Worm (Caenorhabditis elegans) whole organism, mixed stage, embryonic: ENCODE data around the gene F27C8.3.
"Not testable (repeated sequence)": the region's sequence is repeated elsewhere in the genome, so short reads cannot be mapped to it uniquely, and the experiment has no call there.

ENCODE experiments used
- M03D4.4 ChIP-seq: sonication (generic microtip); optimal IDR thresholded peaks from 2 replicates; lab custom pipeline; 2017; ENCODE audit warnings: mild to moderate bottlenecking, missing genetic modification characterization, missing compliant biosample characterization
- blmp-1 ChIP-seq: fragments of 150-350 bp; optimal IDR thresholded peaks from 2 replicates; lab custom pipeline; 2014; ENCODE audit warnings: missing biosample characterization, missing genetic modification characterization
- ceh-39 ChIP-seq: fragments of 150-350 bp; optimal IDR thresholded peaks from 2 replicates; lab custom pipeline; 2014; ENCODE audit warnings: missing biosample characterization, missing genetic modification characterization
- ceh-43 ChIP-seq: fragments of 200-800 bp; sonication (Bioruptor generic); optimal IDR thresholded peaks from 2 replicates; lab custom pipeline; 2018; ENCODE audit warnings: mild to moderate bottlenecking, missing genetic modification characterization, moderate library complexity, missing compliant biosample characterization
- ces-1 ChIP-seq: fragments of 150-350 bp; optimal IDR thresholded peaks from 2 replicates; lab custom pipeline; 2014; ENCODE audit warnings: missing biosample characterization, missing genetic modification reagents, missing genetic modification characterization
- cnd-1 ChIP-seq: fragments of 200-800 bp; sonication (Bioruptor generic); optimal IDR thresholded peaks from 2 replicates; lab custom pipeline; 2018; ENCODE audit warnings: mild to moderate bottlenecking, missing genetic modification characterization, missing compliant biosample characterization
- drap-1 ChIP-seq: fragments of 200-800 bp; sonication (Bioruptor generic); optimal IDR thresholded peaks from 3 replicates; lab custom pipeline; 2018; ENCODE audit warnings: mild to moderate bottlenecking, missing genetic modification characterization, missing compliant biosample characterization
- elt-1 ChIP-seq: sonication (generic microtip); optimal IDR thresholded peaks from 2 replicates; lab custom pipeline; 2017; ENCODE audit warnings: missing genetic modification characterization, mild to moderate bottlenecking, missing compliant biosample characterization, antibody characterized with exemption, moderate library complexity, borderline replicate concordance; ENCODE audit not compliant: insufficient read depth
- elt-3 ChIP-seq: fragments of 150-350 bp; optimal IDR thresholded peaks from 2 replicates; lab custom pipeline; 2014; ENCODE audit warnings: missing biosample characterization, missing genetic modification characterization
- flh-1 ChIP-seq: fragments of 200-800 bp; sonication (Bioruptor generic); optimal IDR thresholded peaks from 2 replicates; lab custom pipeline; 2018; ENCODE audit warnings: mild to moderate bottlenecking, missing genetic modification characterization, moderate library complexity, missing compliant biosample characterization
- ham-2 ChIP-seq: fragments of 200-800 bp; sonication (Bioruptor generic); optimal IDR thresholded peaks from 2 replicates; lab custom pipeline; 2018; ENCODE audit warnings: mild to moderate bottlenecking, missing genetic modification characterization, missing compliant biosample characterization
- lin-32 ChIP-seq: fragments of 200-800 bp; sonication (Bioruptor generic); optimal IDR thresholded peaks from 2 replicates; lab custom pipeline; 2018; ENCODE audit warnings: mild to moderate bottlenecking, missing genetic modification characterization, missing compliant biosample characterization
- mab-5 ChIP-seq: fragments of 150-350 bp; optimal IDR thresholded peaks from 2 replicates; lab custom pipeline; 2014; ENCODE audit warnings: missing biosample characterization, missing genetic modification characterization
- nhr-12 ChIP-seq: fragments of 150-350 bp; optimal IDR thresholded peaks from 2 replicates; lab custom pipeline; 2014; ENCODE audit warnings: missing biosample characterization, missing genetic modification characterization
- nhr-237 ChIP-seq: fragments of 150-350 bp; optimal IDR thresholded peaks from 2 replicates; lab custom pipeline; 2014; ENCODE audit warnings: missing biosample characterization, missing genetic modification characterization
- nhr-28 ChIP-seq: fragments of 150-350 bp; optimal IDR thresholded peaks from 2 replicates; lab custom pipeline; 2014; ENCODE audit warnings: missing biosample characterization, missing genetic modification characterization
- pha-4 ChIP-seq: fragments of 150-350 bp; optimal IDR thresholded peaks from 2 replicates; lab custom pipeline; 2018; ENCODE audit warnings: missing biosample characterization, missing genetic modification reagents, missing genetic modification characterization
- sem-2 ChIP-seq: fragments of 200-800 bp; sonication (Bioruptor generic); optimal IDR thresholded peaks from 2 replicates; lab custom pipeline; 2018; ENCODE audit warnings: mild to moderate bottlenecking, missing genetic modification characterization, missing compliant biosample characterization
- snpc-4 ChIP-seq: fragments of 150-350 bp; optimal IDR thresholded peaks from 2 replicates; lab custom pipeline; 2014; ENCODE audit warnings: missing biosample characterization, missing genetic modification characterization
- sptf-1 ChIP-seq: sonication (generic microtip); optimal IDR thresholded peaks from 2 replicates; lab custom pipeline; 2017; ENCODE audit warnings: mild to moderate bottlenecking, missing genetic modification characterization, moderate library complexity, missing compliant biosample characterization
- tbx-8 ChIP-seq: fragments of 200-800 bp; sonication (Bioruptor generic); optimal IDR thresholded peaks from 2 replicates; lab custom pipeline; 2018; ENCODE audit warnings: mild to moderate bottlenecking, missing genetic modification characterization, moderate library complexity, missing compliant biosample characterization
- unc-39 ChIP-seq: fragments of 150-350 bp; optimal IDR thresholded peaks from 2 replicates; lab custom pipeline; 2014; ENCODE audit warnings: missing biosample characterization, missing genetic modification characterization
- unc-62 ChIP-seq: fragments of 150-350 bp; optimal IDR thresholded peaks from 2 replicates; lab custom pipeline; 2014; ENCODE audit warnings: missing biosample characterization, missing genetic modification reagents, missing genetic modification characterization
- zip-8 ChIP-seq: fragments of 150-350 bp; optimal IDR thresholded peaks from 2 replicates; lab custom pipeline; 2014; ENCODE audit warnings: missing biosample characterization, missing genetic modification characterization
- ztf-11 ChIP-seq: fragments of 150-350 bp; optimal IDR thresholded peaks from 2 replicates; lab custom pipeline; 2014; ENCODE audit warnings: missing biosample characterization, missing genetic modification characterization

The F27C8.3 gene

DNA sequence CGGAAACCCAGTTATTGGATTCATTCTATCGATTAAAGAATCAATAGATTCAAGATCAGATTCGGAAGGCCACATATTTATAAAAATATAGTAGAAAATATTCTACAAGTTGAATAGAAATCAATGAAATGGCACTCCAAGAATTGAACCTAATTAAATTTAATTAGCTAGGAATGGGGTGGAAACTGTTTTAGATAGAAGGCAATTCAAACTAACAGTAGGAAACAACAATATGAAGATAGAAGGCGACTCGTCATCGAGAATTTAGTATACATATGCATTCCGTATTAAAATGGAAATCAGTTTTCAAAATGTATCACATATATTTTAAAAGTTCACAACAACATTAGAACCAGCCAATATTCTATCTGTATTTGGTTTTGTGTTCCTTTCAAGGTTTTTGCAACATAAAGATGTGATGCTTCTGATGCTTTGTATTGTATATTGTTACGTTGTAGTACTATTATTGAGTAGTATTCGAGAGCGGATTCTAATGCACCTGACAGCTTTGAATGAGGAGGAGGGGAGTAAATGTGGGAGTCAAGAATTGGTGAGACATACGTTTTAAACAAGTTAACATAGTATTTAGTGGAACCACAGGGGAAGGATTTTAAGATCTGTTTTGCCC lies at the start of gene F27C8.3, which contains the start of gene F27C8.2:
Gene F27C8.3 (minus strand): TSS at position 101 of the 628 bp plus-strand sequence.
Gene F27C8.2 (plus strand): TSS at position 578 of the 628 bp plus-strand sequence.
- not testable (repeated sequence) for TF ChIP-seq mab-5; nhr-28 (tag; lab: Kevin White, UChicago); elt-1 (tag; lab: Kevin White, UChicago)

DNA sequence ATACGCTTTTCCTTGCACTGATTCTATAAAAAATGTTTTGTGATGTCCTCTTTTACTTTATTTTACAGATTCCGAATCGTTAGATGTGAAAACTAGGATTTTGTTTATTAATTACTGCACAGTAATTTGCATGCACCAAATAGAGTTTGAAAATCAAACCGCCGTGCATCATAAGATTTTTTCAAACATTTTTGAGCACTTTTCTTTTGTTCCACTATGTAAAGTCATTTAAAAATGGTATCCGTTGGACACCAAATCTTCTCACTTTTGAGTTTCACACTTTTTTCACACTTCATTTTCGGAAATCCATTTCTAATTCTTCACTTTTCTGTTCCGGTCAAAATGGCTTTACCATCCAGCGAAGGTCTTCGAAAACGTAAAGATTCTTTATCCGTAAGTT lies 47.5 kb upstream of the F27C8.3 start, which contains the start of gene degl-2:
Gene degl-2 (plus strand): TSS at position 301 of the 400 bp plus-strand sequence.
- TF ChIP-seq nhr-12 (tag; lab: Kevin White, UChicago) = no peak
- no peak for TF ChIP-seq elt-3 (tag; lab: Kevin White, UChicago)
- TF ChIP-seq unc-39 = no peak
- TF ChIP-seq unc-62 = no peak
- no peak for TF ChIP-seq blmp-1 (tag; lab: Kevin White, UChicago)
- TF ChIP-seq lin-32 (GFP tag; lab: Kevin White, UChicago) = no peak

DNA sequence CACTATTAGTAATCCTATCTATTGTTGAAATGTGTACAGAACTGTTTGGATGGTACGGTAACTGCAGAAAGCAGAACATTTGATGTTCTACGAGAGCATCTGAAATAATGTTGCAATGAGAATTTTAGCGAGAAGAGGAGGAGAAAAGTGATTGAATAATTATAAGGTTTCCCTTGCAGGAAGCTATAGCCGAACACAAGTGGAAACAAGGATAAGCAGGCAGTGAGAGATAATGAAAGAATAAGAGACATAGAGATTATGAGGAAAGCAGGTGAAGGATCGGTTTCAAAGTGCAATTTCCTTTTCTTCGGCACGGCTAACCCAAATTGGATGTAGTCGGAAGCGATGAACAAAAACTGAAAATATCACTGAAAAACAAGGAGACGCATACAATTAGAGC lies 46.2 kb upstream of the F27C8.3 start, which contains the start of gene del-2:
Gene del-2 (minus strand): TSS at position 101 of the 400 bp plus-strand sequence.
- TF ChIP-seq sem-2 (GFP tag; lab: Kevin White, UChicago) (no peak), ces-1 (peak; percentile 26), tbx-8 (GFP tag; lab: Kevin White, UChicago) (no peak), elt-1 (tag; lab: Kevin White, UChicago) (no peak), unc-39 (no peak), zip-8 (tag; lab: Kevin White, UChicago) (no peak), ham-2 (GFP tag; lab: Kevin White, UChicago) (peak; percentile 26)
- TF ChIP-seq, all 35 proteins: peak for 2

DNA sequence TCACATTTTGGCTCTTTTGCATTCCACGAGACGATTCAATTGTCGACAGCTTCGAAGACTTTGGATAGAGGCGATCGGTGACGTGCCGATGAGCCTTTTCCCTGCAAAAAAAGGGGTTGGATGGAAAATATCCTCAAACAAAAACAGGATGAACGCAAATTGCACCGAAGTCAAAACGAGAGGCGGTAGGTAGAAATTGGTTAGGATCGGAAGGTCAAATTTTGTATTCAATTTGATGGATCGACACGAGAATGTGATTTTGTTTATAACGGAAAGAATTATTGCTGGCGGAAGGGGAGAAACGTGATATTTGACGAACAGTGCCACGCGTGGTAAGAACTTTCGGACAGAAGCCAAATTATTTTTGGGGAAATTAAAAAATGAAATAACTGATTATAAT lies 39.2 kb upstream of the F27C8.3 start, which contains the start of gene mca-1:
Gene mca-1 (minus strand): TSS at position 101 of the 400 bp plus-strand sequence.
- no peak for TF ChIP-seq ztf-11 (tag; lab: Kevin White, UChicago)
- no peak for TF ChIP-seq cnd-1 (tag; lab: Kevin White, UChicago)
- no peak for TF ChIP-seq unc-39
- TF ChIP-seq unc-62 = no peak
- no peak for TF ChIP-seq drap-1
- TF ChIP-seq nhr-237 (tag; lab: Kevin White, UChicago) = no peak
- no peak for TF ChIP-seq snpc-4
- TF ChIP-seq ham-2 (GFP tag; lab: Kevin White, UChicago) = no peak
- TF ChIP-seq sem-2 (GFP tag; lab: Kevin White, UChicago) = no peak
- no peak for TF ChIP-seq elt-1 (tag; lab: Kevin White, UChicago)
- TF ChIP-seq tbx-8 (GFP tag; lab: Kevin White, UChicago) = no peak
- TF ChIP-seq flh-1 (GFP tag; lab: Kevin White, UChicago) = no peak
- no peak for TF ChIP-seq lin-32 (GFP tag; lab: Kevin White, UChicago)
- TF ChIP-seq, all 35 proteins: peak for 0

DNA sequence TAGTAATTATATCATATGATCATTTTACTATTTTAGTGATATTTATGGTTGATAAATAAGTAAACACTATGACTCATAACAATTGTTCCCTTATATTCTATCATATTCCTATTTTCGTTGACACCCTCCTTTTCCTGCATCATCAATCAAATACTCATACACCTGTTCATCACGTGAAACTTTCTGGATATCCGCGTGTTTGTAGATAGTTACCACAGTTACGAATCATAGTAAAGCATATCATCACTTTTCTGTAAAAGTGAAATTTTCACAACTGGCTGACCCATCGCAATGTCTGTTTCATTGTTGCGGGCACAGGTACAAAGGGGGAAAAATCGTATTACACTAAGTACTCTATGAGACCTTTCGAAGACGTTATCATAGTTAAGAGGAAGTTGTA lies 38.2 kb upstream of the F27C8.3 start:
- TF ChIP-seq sptf-1 (tag; lab: Kevin White, UChicago) (no peak), drap-1 (no peak), elt-1 (tag; lab: Kevin White, UChicago) (no peak), ztf-11 (tag; lab: Kevin White, UChicago) (no peak), unc-62 (no peak), ceh-43 (GFP tag; lab: Kevin White, UChicago) (no peak), ceh-39 (tag; lab: Kevin White, UChicago) (no peak), unc-39 (no peak), pha-4 (no peak), nhr-12 (tag; lab: Kevin White, UChicago) (no peak), nhr-237 (tag; lab: Kevin White, UChicago) (no peak), M03D4.4 (tag; lab: Kevin White, UChicago) (no peak), tbx-8 (GFP tag; lab: Kevin White, UChicago) (no peak), sem-2 (GFP tag; lab: Kevin White, UChicago) (no peak)

DNA sequence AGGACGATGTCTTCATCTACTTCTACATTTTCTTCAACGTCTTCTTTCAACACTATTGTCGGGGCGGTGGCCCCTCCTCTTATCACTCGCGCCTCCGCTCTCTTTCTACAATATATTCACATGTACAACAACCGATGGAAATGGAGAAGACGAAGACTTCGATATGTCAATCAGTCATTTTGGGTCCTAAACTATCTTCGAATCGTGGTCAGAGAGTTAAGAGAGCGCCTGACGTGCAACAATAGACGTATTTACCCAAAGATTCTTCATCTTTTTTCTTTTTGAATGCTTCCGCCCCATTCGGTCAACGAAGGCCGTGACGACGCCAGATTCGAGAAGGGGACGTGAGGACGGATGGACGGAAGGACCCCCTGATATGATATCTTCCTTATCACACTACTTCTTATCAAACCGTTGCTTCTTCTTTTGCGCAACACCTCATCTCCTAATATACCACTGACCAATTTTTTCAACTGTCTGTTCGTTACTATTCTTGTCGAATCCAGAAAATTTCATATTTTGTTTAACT lies 37.4 kb upstream of the F27C8.3 start:
- TF ChIP-seq nhr-28 (tag; lab: Kevin White, UChicago) (no peak), ham-2 (GFP tag; lab: Kevin White, UChicago) (no peak)
